Fruit fly (Drosophila melanogaster): ENCODE measurements around the gene CG13384.

CG13384 gene

DNA sequence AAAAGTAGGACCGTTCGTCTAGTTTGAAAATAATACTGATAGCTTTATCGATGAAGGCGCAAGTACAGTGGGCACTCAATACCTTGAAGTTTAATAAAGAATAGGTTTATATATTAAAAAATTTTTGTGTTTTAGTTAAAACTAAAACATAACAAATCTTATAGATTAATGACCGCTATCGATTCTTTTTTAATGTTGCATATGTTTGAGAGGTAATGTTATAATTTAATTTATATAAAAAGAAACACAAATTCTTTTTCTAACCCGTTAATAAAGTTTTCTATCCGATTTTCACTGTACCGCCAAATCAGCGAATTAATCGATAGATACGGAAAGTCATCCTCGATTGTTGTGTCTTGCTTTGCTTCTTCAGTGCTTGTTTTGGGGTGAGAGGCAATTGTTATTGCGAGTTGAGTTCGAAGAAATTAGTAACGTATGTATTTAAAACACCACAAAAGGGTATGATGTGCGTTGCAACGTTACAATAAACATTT lies at the start of gene CG13384, which contains the start of gene Dad1:
TSS of gene CG13384 (plus strand) at position 348 of the 494 bp plus-strand sequence.
TSS of gene Dad1 (minus strand) at position 30 of the 494 bp plus-strand sequence.
- peak; percentile 97 for TF ChIP-seq noc (tag; optimal IDR thresholded peaks at IDR 0.05)

DNA sequence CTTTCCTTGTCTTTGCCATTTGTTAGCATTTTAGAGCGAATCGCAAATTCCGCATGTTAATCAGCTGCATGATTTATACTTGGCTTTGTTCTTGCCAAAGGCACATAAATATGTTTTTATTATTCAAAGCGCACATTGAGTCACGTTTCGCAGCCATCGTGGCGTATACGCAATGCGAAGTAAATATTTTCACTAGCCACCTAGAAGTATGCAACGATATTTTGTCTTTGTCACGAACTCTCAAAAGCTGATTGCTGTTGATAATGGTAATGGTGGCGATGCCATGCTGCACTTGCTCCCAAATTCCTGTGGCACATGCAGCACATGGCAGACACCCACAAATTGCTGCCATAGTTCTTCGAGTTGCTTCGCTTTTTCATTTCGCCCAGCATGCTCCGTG lies 49.5 kb upstream of the CG13384 start:
- TF ChIP-seq noc (tag; optimal IDR thresholded peaks at IDR 0.05), result no peak

DNA sequence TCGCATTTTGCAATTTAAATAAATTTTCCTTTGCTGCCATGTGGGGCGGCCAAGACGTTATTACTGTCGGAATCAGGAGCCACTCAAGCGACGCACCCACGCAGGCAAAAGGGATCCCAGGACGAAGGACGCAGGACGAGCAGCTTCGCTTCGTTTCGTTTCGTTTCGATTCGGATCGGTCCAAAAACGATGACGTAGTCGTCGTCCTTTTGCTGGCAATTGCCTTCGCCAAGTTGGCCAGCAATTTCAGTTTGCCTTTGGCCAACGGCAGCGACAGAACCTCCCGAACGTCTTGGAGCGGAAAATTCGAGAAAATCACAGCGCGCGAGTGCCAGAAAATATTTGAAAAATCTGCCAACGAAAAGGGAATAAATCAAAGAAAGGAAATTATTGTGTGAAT lies 46.2 kb upstream of the CG13384 start, which contains the start of gene witty:
TSS of gene witty (plus strand) at position 249 of the 400 bp plus-strand sequence.
- no peak for TF ChIP-seq noc (tag; optimal IDR thresholded peaks at IDR 0.05)

DNA sequence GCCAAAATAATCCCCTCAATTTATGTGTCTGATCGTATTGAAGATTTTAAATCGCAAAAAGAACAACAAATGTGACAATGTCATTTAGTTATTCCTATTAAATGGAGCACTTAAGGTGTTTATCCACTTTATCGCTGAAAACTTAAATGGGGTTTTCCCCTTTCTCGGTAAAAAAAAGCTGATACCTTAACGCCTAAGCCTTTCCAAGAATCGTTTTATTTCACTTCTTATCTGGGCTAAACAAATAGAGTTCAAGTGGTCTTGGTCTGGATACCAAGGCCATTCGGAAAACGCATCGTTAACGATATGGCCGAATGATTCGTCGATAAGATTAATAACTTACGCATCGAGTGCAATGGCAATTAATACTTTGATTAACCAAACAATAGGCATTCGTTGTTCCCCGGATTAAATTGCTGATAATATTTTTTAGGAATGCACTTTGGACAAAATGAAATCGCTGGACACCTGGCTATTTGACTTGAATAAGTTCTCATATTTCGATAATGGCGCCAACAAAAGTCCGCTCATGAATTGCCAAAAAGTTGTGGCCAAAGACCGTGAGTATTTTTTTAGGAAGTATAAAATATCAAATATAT lies 44.4 kb upstream of the CG13384 start:
- TF ChIP-seq noc (tag; optimal IDR thresholded peaks at IDR 0.05), result no peak

DNA sequence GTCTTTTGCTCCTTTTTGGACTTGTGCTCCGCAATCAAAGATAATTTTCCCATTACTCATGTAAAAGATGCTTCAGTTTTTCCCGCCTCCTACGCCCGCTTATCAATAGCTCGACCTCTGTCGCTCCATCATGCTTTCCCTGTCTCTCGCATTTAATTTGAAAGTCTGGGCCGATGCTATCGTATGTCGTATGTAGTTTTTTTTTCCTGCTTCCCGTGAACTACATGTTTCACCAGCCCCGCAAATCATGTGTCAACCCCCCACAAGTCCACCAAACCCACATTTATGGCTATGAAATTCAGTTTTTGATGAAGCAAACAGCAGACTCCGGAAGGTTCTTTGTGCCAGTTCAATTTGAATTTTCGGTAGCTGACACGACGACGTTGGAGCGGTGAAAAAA lies 41.9 kb upstream of the CG13384 start, which contains the start of gene CG14273:
TSS of gene CG14273 (plus strand) at position 301 of the 400 bp plus-strand sequence.
- TF ChIP-seq noc (tag; optimal IDR thresholded peaks at IDR 0.05), result no peak

DNA sequence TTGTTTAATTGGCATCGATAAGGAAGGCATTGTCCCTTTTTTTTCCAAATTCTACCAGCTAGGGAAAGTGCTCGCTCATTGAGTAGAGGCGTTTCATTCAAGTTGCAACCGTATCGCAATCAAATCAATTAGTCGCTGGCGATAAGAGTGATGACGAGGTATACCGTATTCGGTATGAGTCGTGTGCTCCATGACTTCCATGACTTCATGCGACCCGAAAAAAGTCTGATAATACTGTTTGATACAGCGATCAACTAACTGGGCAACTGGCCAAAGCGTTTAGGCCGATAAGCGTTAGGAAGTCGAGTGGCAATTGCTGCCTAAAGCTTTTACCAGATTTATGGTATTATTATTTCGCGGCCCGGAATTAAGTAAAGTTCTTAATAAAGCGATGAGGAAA lies 39.7 kb upstream of the CG13384 start:
- TF ChIP-seq noc (tag; optimal IDR thresholded peaks at IDR 0.05), result peak; percentile 51

DNA sequence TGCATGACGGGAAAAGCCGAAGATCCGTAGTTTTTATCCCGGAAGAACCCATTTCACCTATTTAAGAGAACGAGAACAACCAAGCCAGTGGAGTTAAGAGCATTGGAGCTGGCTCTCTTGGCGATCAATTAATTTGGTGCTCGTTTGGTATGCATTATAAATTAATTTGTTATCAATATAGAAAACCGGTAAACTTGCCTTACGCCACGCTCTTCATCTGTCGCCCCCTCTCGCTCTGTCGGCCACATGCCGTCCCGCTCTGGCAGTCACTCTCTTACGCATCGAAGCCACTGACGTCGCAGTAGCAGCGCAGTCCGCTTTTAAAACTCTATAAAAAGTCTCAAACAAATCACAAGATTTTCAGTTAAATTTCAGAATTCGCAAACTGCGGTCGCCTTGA lies 38.0 kb upstream of the CG13384 start, which contains the start of gene CG7778:
TSS of gene CG7778 (plus strand) at position 361 of the 400 bp plus-strand sequence.
- TF ChIP-seq noc (tag; optimal IDR thresholded peaks at IDR 0.05), result no peak

DNA sequence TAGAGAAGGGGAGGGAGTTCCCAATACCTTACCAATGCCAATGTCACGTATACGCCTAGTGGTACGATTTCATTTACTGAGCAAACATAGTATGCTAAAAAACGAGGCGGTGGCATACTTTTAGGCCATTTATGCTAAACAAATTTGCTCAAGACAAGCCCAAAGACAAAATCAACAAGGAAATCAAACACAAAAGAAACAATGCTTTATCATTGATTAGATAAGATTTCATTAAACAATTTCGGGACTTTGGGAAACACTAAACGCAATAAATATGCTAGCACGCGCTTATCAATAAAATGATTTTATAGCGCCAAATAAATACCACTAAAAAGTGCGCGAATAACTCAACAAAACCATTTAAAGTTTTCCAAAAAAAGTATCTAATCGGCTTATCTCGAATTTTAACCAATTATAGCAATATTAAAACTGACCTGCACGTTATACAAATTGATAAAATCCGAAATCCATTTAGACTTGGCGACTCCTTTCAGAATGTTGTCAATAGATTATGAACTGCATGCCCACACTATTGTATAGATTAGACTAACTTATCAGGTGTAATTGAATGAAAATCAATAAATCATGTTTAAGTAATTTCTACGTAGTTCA lies 33.6 kb upstream of the CG13384 start:
- TF ChIP-seq noc (tag; optimal IDR thresholded peaks at IDR 0.05), result peak; percentile 89

DNA sequence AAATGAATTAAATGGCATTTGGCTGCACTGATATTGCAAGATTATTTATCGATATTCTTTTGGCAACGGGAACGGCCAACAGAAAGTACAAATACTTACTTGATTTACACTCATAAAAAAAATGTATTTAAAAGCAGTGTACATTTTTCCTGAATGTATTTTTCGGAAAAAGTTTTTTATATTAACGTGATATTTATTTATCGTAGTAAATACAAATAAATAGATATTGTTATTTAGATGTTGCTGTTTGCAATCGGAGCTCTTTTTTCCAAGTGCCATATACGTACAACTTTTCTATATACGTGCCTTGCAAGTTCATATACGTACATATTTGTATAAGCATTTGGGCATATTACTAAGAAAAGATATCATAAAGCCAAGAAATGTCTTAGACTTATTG lies 32.9 kb upstream of the CG13384 start:
- TF ChIP-seq noc (tag; optimal IDR thresholded peaks at IDR 0.05), result no peak

DNA sequence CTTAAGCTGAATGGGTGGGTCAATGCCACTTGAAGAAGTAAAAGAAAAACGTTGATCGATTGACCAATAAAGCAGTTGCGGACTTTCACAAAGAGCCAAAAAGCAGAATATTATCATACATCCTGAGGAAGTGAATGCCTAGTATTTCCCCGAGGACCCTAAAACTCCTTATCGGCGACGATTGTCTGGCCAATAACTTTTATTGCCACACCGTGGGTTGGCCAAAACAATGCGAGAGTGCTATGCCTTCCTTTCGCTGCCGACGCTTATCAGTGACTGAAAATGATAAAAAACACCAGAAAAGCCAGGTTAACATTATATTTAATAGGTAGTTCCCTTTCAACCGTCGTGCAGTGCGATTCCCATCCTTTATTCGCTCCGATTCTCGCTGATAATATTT lies 32.4 kb upstream of the CG13384 start, which contains the start of gene Mur29B:
TSS of gene Mur29B (plus strand) at position 324 of the 400 bp plus-strand sequence.
- no peak for TF ChIP-seq noc (tag; optimal IDR thresholded peaks at IDR 0.05)

DNA sequence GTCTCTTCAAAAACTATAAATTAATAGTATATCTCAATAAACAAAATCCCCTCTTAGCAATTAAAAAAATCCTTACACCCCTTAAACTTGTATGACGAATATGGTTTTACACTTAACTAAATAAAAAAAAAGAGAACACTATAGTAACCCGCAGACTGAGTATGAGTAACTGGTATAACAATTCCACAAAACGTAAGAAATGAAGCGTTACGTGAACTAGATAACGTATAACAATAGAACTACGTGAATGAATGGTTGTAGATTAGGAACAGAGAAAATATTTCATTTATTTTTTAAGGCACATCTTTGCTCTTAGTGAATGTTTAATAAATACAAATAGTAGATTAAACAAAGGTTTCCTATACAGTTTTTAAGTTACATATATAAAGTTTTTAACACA lies 28.8 kb upstream of the CG13384 start:
- no peak for TF ChIP-seq noc (tag; optimal IDR thresholded peaks at IDR 0.05)

DNA sequence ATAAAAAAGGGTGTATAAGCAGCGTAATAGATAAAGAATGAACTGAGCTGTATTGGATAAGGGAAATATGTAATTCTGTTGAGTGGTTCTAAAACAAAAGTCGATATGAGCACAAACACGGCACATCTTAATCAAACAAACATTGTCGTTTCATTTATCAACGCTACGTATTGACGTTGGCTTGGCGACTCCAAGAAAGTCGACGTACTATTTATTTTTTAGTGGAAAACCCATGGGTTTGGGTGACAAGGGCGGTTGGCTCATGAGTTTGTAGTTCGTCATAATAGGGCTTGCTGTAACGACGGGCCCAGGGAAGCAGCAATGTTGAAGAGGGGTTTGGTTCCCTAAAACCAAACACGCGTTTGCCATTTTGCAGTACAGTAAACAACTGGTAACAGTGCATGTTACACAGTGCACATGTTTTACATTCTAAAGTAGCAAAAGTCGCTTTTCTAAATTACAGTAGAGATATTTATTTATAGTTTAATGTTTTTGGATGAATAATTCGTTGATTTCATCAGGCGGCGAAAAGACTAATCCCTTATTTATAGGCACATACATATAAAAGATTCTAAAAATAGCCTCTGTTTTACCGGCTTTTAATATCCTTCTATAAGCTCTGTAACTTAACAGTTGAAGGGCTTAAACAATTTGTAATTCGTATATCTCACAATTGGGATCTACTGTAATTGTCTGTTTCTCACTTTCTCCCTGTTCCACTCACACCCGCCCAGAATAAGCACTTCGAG lies 22.9 kb upstream of the CG13384 start:
- no peak for TF ChIP-seq noc (tag; optimal IDR thresholded peaks at IDR 0.05)

DNA sequence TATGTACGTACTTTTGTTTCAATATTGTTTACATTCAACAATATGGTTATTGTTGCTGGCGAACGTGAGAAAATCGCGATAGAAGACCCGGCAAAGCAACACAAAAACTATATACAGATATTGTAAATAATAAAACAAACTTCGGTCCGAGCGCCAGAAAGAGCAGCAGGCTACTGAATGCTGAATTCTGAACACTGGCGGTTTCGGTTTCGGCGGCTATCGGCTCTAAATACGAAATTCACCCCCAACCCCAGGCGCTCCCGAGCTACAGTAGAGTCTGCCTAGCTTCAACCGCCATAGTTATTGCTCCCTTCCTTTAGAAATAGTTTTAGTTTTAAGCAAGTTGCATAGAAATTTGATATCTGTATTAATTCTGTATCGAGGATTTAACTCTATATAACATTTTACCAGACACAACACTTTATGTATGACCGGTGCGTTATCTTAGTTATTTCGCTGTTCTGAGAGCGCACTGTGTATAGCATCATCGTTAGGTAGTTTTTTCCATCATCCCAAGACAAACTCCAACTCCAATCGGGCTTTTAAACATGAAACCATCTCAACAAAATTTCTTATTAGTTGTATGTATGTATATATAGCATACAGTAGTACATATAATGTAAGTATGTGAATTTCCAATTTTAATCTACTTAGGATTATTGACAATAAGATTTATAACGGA lies 21.8 kb upstream of the CG13384 start, which contains the start of gene CG7627:
TSS of gene CG7627 (minus strand) at position 197 of the 682 bp plus-strand sequence.
- TF ChIP-seq noc (tag; optimal IDR thresholded peaks at IDR 0.05), result peak; percentile 88

DNA sequence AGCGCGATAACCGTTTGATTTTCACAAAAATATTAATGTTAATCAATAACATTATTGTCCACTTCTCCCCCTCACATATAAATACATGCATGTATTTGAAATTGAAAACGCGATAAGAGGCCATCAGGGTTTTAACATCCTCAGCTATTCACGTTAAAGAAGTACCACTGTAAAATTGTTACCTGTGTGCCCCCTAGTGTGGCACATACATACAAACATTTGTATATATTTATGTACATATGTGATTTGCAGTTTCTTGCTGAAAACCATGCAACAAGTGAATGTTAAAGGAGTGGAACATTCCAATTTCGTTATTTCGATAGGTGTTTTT lies 21.3 kb upstream of the CG13384 start:
- TF ChIP-seq noc (tag; optimal IDR thresholded peaks at IDR 0.05), result no peak

DNA sequence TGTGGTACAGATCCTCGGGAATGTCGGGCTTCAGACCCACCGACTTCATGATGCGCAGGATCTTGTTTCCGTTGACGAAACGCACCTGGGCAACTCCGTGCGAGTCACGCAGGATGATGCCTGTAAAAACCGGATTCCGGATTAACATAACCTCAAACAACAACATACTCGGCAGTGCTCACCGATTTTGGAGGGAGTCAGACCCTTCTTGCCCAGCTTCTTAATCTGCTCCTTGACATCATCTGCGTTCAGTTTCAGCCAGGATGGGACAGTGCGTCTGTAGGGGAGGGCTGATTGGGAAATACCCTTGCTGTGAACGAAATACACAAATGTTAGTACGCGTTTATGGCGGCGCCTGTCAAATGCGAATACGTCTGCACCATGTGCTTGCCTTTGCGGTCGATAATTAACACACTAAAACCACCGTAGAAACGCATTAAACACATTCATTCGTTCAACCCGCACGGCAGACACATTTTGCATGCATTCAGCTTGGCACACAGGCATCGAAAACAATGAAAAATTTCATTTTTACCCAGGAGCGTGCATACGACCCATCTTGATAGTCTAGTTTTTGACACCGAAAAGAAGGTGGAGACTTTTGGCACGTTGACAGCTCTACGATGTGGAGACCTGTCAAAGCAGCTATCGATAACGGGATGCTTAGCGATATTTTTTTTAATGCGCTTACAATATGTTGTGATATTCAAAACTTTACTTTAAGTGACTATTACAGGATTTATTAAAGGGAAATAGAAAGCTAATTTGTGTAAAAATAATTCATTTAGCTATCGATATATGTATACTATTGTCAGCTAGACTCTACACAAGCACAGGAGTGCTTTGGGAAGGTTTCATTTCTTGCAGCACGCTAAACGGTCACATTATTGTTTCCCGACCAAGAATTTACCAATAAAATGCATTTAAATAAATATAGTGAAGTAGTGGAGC lies 20.0 kb upstream of the CG13384 start, which contains the start of the genes RpS13 and CSN8:
TSS of gene RpS13 (minus strand) at position 657 of the 951 bp plus-strand sequence.
TSS of gene CSN8 (plus strand) at position 850 of the 951 bp plus-strand sequence.
- peak; percentile 31 for TF ChIP-seq noc (tag; optimal IDR thresholded peaks at IDR 0.05)

Measured in whole organism, larva.